Worm (Caenorhabditis elegans) whole organism, L4 larva: ENCODE results near the gene C40C9.4.
A peak's percentile ranks its signal among the peaks of the same experiment; 100 is the strongest.

Experiments
- D1046.2 ChIP-seq: fragments of 200-800 bp; sonication (Bioruptor generic); IDR thresholded peaks from 2 replicates; pipeline ENCODE4 v1.3.6; 2022; ENCODE audit warnings: missing genetic modification characterization, missing compliant biosample characterization
- F10B5.3 ChIP-seq: sonication (generic microtip); optimal IDR thresholded peaks from 2 replicates; lab custom pipeline; 2016; ENCODE audit warnings: mild to moderate bottlenecking, missing genetic modification characterization, missing compliant biosample characterization
- R02D3.7 ChIP-seq: fragments of 150-350 bp; sonication (generic microtip); optimal IDR thresholded peaks from 3 replicates; lab custom pipeline; 2014; ENCODE audit warnings: missing biosample characterization, missing genetic modification characterization
- Y5F2A.4 ChIP-seq: fragments of 200-800 bp; sonication (Bioruptor generic); optimal IDR thresholded peaks from 2 replicates; lab custom pipeline; 2018; ENCODE audit warnings: mild to moderate bottlenecking, missing genetic modification characterization, missing compliant biosample characterization
- ZK337.2 ChIP-seq: fragments of 200-800 bp; sonication (Bioruptor generic); IDR thresholded peaks from 2 replicates; pipeline ENCODE4 v1.3.6; 2022; ENCODE audit warnings: missing genetic modification reagents, missing genetic modification characterization, missing compliant biosample characterization
- ZK546.5 ChIP-seq, 2 experiments: sonication (generic microtip); optimal IDR thresholded peaks; 2 replicates each; lab custom pipeline; 2017; ENCODE audit warnings: missing biosample characterization in 2 of 2, missing genetic modification characterization in 2 of 2
- aha-1 ChIP-seq: fragments of 150-350 bp; peaks from one replicate; lab custom pipeline; 2014; ENCODE audit warnings: missing biosample characterization, missing genetic modification characterization
- aly-2 ChIP-seq: sonication (generic microtip); optimal IDR thresholded peaks from 2 replicates; lab custom pipeline; 2018; ENCODE audit warnings: missing biosample characterization, missing genetic modification characterization
- attf-4 ChIP-seq: sonication (generic microtip); optimal IDR thresholded peaks from 3 replicates; lab custom pipeline; 2017; ENCODE audit warnings: missing biosample characterization, missing genetic modification characterization
- ceh-20 ChIP-seq: fragments of 200-800 bp; sonication (Bioruptor generic); IDR thresholded peaks from 2 replicates; pipeline ENCODE4 v1.3.6; 2022; ENCODE audit warnings: missing genetic modification reagents, missing genetic modification characterization, missing compliant biosample characterization
- ceh-44 ChIP-seq: fragments of 200-800 bp; sonication (Bioruptor generic); IDR thresholded peaks from 2 replicates; pipeline ENCODE4 v1.3.6; 2022; ENCODE audit warnings: missing genetic modification reagents, missing genetic modification characterization, missing compliant biosample characterization
- ceh-62 ChIP-seq: sonication (generic microtip); optimal IDR thresholded peaks from 2 replicates; lab custom pipeline; 2017; ENCODE audit warnings: missing biosample characterization, missing genetic modification characterization
- daf-16 ChIP-seq, 3 experiments: sonication (generic microtip); optimal IDR thresholded peaks; 2 replicates each; lab custom pipeline; 2016 to 2017; ENCODE audit warnings: missing genetic modification characterization in 3 of 3, missing genetic modification reagents in 3 of 3, mild to moderate bottlenecking in 2 of 3, missing compliant biosample characterization in 2 of 3, missing biosample characterization in 1 of 3, moderate library complexity in 1 of 3
- dmd-6 ChIP-seq: fragments of 200-800 bp; sonication (Bioruptor generic); IDR thresholded peaks from 2 replicates; pipeline ENCODE4 v1.3.6; 2022; ENCODE audit warnings: missing genetic modification reagents, missing genetic modification characterization, missing compliant biosample characterization
- dpl-1 ChIP-seq: fragments of 150-350 bp; optimal IDR thresholded peaks from 2 replicates; lab custom pipeline; 2014; ENCODE audit warnings: missing biosample characterization, missing genetic modification reagents, missing genetic modification characterization
- hif-1 ChIP-seq, 2 experiments: sonication (generic microtip); optimal IDR thresholded peaks; 2 replicates each; lab custom pipeline; 2016 to 2017; ENCODE audit warnings: missing compliant biosample characterization in 2 of 2, missing genetic modification characterization in 2 of 2, missing genetic modification reagents in 2 of 2, missing genotype in 2 of 2, mild to moderate bottlenecking in 1 of 2
- hlh-11 ChIP-seq: fragments of 200-800 bp; sonication (Bioruptor generic); optimal IDR thresholded peaks from 2 replicates; lab custom pipeline; 2018; ENCODE audit warnings: mild to moderate bottlenecking, missing genetic modification characterization, missing compliant biosample characterization
- hlh-30 ChIP-seq: sonication (generic microtip); optimal IDR thresholded peaks from 2 replicates; lab custom pipeline; 2017; ENCODE audit warnings: antibody characterized with exemption, mild to moderate bottlenecking, missing genetic modification characterization, missing compliant biosample characterization; ENCODE audit not compliant: insufficient read depth
- lin-1 ChIP-seq: fragments of 200-800 bp; sonication (Bioruptor generic); IDR thresholded peaks from 2 replicates; pipeline ENCODE4 v1.3.6; 2022; ENCODE audit warnings: missing genetic modification reagents, missing genetic modification characterization, missing compliant biosample characterization
- lin-15B ChIP-seq: fragments of 150-350 bp; sonication (generic microtip); optimal IDR thresholded peaks from 3 replicates; lab custom pipeline; 2014; ENCODE audit warnings: missing biosample characterization, missing genetic modification characterization
- lin-29 ChIP-seq: fragments of 200-800 bp; sonication (Bioruptor generic); IDR thresholded peaks from 2 replicates; pipeline ENCODE4 v1.3.6; 2022; ENCODE audit warnings: missing genetic modification reagents, missing genetic modification characterization, missing compliant biosample characterization
- lin-38 ChIP-seq: fragments of 200-800 bp; sonication (Bioruptor generic); IDR thresholded peaks from 2 replicates; pipeline ENCODE4 v1.3.6; 2022; ENCODE audit warnings: missing genetic modification reagents, missing genetic modification characterization, missing compliant biosample characterization
- lin-39 ChIP-seq: fragments of 150-350 bp; optimal IDR thresholded peaks from 2 replicates; lab custom pipeline; 2014; ENCODE audit warnings: missing biosample characterization, missing genetic modification reagents, missing genetic modification characterization
- lir-3 ChIP-seq: sonication (generic microtip); optimal IDR thresholded peaks from 2 replicates; lab custom pipeline; 2016; ENCODE audit warnings: mild to moderate bottlenecking, missing genetic modification characterization, missing compliant biosample characterization
- madf-5 ChIP-seq, 2 experiments: fragments of 200-800 bp; sonication (Bioruptor generic); IDR thresholded peaks; 2 replicates each; pipeline ENCODE4 v1.3.6; 2022; ENCODE audit warnings: missing compliant biosample characterization in 2 of 2, missing genetic modification characterization in 2 of 2
- mep-1 ChIP-seq: fragments of 150-350 bp; sonication (generic microtip); optimal IDR thresholded peaks from 3 replicates; lab custom pipeline; 2014; ENCODE audit warnings: missing biosample characterization, missing genetic modification characterization
- mes-2 ChIP-seq: sonication (generic microtip); optimal IDR thresholded peaks from 2 replicates; lab custom pipeline; 2016; ENCODE audit warnings: missing genotype, mild to moderate bottlenecking, missing genetic modification characterization, missing compliant biosample characterization; ENCODE audit not compliant: poor library complexity, severe bottlenecking
- mxl-3 ChIP-seq: fragments of 200-800 bp; sonication (Bioruptor generic); optimal IDR thresholded peaks from 2 replicates; lab custom pipeline; 2018; ENCODE audit warnings: mild to moderate bottlenecking, missing genetic modification characterization, missing compliant biosample characterization
- nhr-11 ChIP-seq: fragments of 150-350 bp; optimal IDR thresholded peaks from 2 replicates; lab custom pipeline; 2014; ENCODE audit warnings: missing biosample characterization, missing genetic modification characterization
- nhr-111 ChIP-seq: fragments of 200-800 bp; sonication (Bioruptor generic); optimal IDR thresholded peaks from 2 replicates; lab custom pipeline; 2018; ENCODE audit warnings: mild to moderate bottlenecking, missing genetic modification characterization, missing compliant biosample characterization
- nhr-237 ChIP-seq: sonication (generic microtip); optimal IDR thresholded peaks from 2 replicates; lab custom pipeline; 2017; ENCODE audit warnings: missing biosample characterization, missing genetic modification characterization
- nhr-25 ChIP-seq: sonication (generic microtip); optimal IDR thresholded peaks from 2 replicates; lab custom pipeline; 2017; ENCODE audit warnings: missing genetic modification characterization, mild to moderate bottlenecking, missing compliant biosample characterization, antibody characterized with exemption, moderate library complexity, borderline replicate concordance; ENCODE audit not compliant: insufficient read depth
- nhr-41 ChIP-seq: fragments of 200-800 bp; sonication (Bioruptor generic); IDR thresholded peaks from 2 replicates; pipeline ENCODE4 v1.3.6; 2022; ENCODE audit warnings: missing genetic modification reagents, missing genetic modification characterization, missing compliant biosample characterization
- nhr-42 ChIP-seq: fragments of 200-800 bp; sonication (Bioruptor generic); IDR thresholded peaks from 2 replicates; pipeline ENCODE4 v1.3.6; 2022; ENCODE audit warnings: missing genetic modification characterization, missing compliant biosample characterization
- nhr-48 ChIP-seq: sonication (generic microtip); optimal IDR thresholded peaks from 2 replicates; lab custom pipeline; 2016; ENCODE audit warnings: mild to moderate bottlenecking, missing genetic modification characterization, missing compliant biosample characterization
- rbr-2 ChIP-seq: sonication (generic microtip); optimal IDR thresholded peaks from 2 replicates; lab custom pipeline; 2016; ENCODE audit warnings: missing genotype, missing genetic modification characterization, missing compliant biosample characterization
- set-16 ChIP-seq: fragments of 200-800 bp; sonication (Bioruptor generic); IDR thresholded peaks from 2 replicates; pipeline ENCODE4 v1.3.6; 2022; ENCODE audit warnings: missing genetic modification reagents, missing genetic modification characterization, missing compliant biosample characterization
- skn-1 ChIP-seq: fragments of 150-350 bp; optimal IDR thresholded peaks from 2 replicates; lab custom pipeline; 2014; ENCODE audit warnings: missing biosample characterization, missing genetic modification characterization
- snpc-4 ChIP-seq: fragments of 150-350 bp; optimal IDR thresholded peaks from 2 replicates; lab custom pipeline; 2014; ENCODE audit warnings: missing biosample characterization, missing genetic modification characterization
- tag-97 ChIP-seq: fragments of 200-800 bp; sonication (Bioruptor generic); IDR thresholded peaks from 2 replicates; pipeline ENCODE4 v1.3.6; 2022; ENCODE audit warnings: missing genetic modification characterization, missing compliant biosample characterization
- tra-1 ChIP-seq: fragments of 200-800 bp; sonication (Bioruptor generic); IDR thresholded peaks from 2 replicates; pipeline ENCODE4 v1.3.6; 2022; ENCODE audit warnings: missing genetic modification reagents, missing genetic modification characterization, missing compliant biosample characterization
- vab-7 ChIP-seq: fragments of 200-800 bp; sonication (Bioruptor generic); IDR thresholded peaks from 2 replicates; pipeline ENCODE4 v1.3.6; 2022; ENCODE audit warnings: missing genetic modification reagents, missing genetic modification characterization, missing compliant biosample characterization
- zfp-3 ChIP-seq: fragments of 200-800 bp; sonication (Bioruptor generic); conservative IDR thresholded peaks from 2 replicates; pipeline ENCODE4 v1.3.6; 2022; ENCODE audit warnings: missing genetic modification reagents, missing genetic modification characterization, missing compliant biosample characterization
- zip-11 ChIP-seq: fragments of 200-800 bp; sonication (Bioruptor generic); IDR thresholded peaks from 2 replicates; pipeline ENCODE4 v1.3.6; 2022; ENCODE audit warnings: missing genetic modification characterization, missing compliant biosample characterization
- ztf-11 ChIP-seq: fragments of 150-350 bp; optimal IDR thresholded peaks from 2 replicates; lab custom pipeline; 2014; ENCODE audit warnings: missing biosample characterization, missing genetic modification characterization
- ztf-7 ChIP-seq: fragments of 150-350 bp; optimal IDR thresholded peaks from 2 replicates; lab custom pipeline; 2014; ENCODE audit warnings: missing biosample characterization, missing genetic modification characterization

Gene C40C9.4

ce11 chrX:13650799-13651198 lies at the start of gene C40C9.4:
Gene C40C9.4, plus strand, starts transcription at chrX:13651099.
- TF ChIP-seq R02D3.7 (tag; lab: Kevin White, UChicago) (no peak), ceh-44 (GFP tag; lab: Robert Waterston, UW) (no peak), ztf-11 (tag; lab: Kevin White, UChicago) (no peak), mep-1 (tag; lab: Kevin White, UChicago) (no peak), nhr-42 (GFP tag; lab: Robert Waterston, UW) (no peak), attf-4 (no peak), ceh-20 (GFP tag; lab: Robert Waterston, UW) (no peak), lin-29 (GFP tag; lab: Robert Waterston, UW) (no peak), tag-97 (GFP tag; lab: Robert Waterston, UW) (no peak), dmd-6 (GFP tag; lab: Robert Waterston, UW) (no peak), ceh-62 (tag; lab: Kevin White, UChicago) (no peak), hlh-11 (tag; lab: Kevin White, UChicago) (no peak), vab-7 (GFP tag; lab: Robert Waterston, UW) (no peak), madf-5 (GFP tag; IDR thresholded peaks at IDR 0.05; lab: Robert Waterston, UW) (no peak), D1046.2 (GFP tag; lab: Robert Waterston, UW) (no peak), lin-1 (GFP tag; lab: Robert Waterston, UW) (no peak), aly-2 (tag; lab: Kevin White, UChicago) (no peak)

ce11 chrX:13603826-13604225 lies 47.1 kb upstream of the C40C9.4 start, which contains the start of gene F54B11.8:
Gene F54B11.8, minus strand, starts transcription at chrX:13603926.
- TF ChIP-seq lin-39: no peak
- TF ChIP-seq ceh-62 (tag; lab: Kevin White, UChicago): no peak
- TF ChIP-seq mxl-3 (GFP tag; lab: Kevin White, UChicago): peak; percentile 8
- no peak for TF ChIP-seq Y5F2A.4
- TF ChIP-seq zfp-3 (GFP tag; lab: Robert Waterston, UW): no peak
- no peak for TF ChIP-seq aly-2 (tag; lab: Kevin White, UChicago)
- no peak for TF ChIP-seq ztf-7
- no peak for TF ChIP-seq nhr-48 (tag; lab: Kevin White, UChicago)
- no peak for TF ChIP-seq skn-1 (tag; lab: Kevin White, UChicago)
- TF ChIP-seq set-16 (GFP tag; lab: Robert Waterston, UW): no peak
- TF ChIP-seq tra-1 (GFP tag; lab: Robert Waterston, UW): no peak
- TF ChIP-seq hlh-30: peak; percentile 73

- TF ChIP-seq mep-1 (tag; lab: Kevin White, UChicago): no peak
- no peak for TF ChIP-seq zip-11
- no peak for TF ChIP-seq lir-3
- peak; percentile 13; the same call in 1 of the 2 replicates for TF ChIP-seq set-16 (GFP tag; lab: Robert Waterston, UW)
- TF ChIP-seq nhr-42 (GFP tag; lab: Robert Waterston, UW): no peak
- peak; percentile 56 for TF ChIP-seq nhr-11 (tag; lab: Kevin White, UChicago)
- TF ChIP-seq nhr-41 (GFP tag; lab: Robert Waterston, UW): no peak
- peak; percentile 41 for TF ChIP-seq aha-1 (tag; lab: Kevin White, UChicago)
- no peak for TF ChIP-seq hlh-30
- TF ChIP-seq snpc-4 (tag; lab: Kevin White, UChicago): no peak
- no peak for TF ChIP-seq nhr-111 (GFP tag; lab: Kevin White, UChicago)
- TF ChIP-seq dpl-1: no peak
- no peak for TF ChIP-seq hif-1 (tag; optimal IDR thresholded peaks at IDR 0.05; lab: Kevin White, UChicago)
- no peak for TF ChIP-seq rbr-2
- no peak for TF ChIP-seq nhr-237 (tag; lab: Kevin White, UChicago)
- TF ChIP-seq lin-38 (GFP tag; lab: Robert Waterston, UW): no peak
- no peak for TF ChIP-seq mes-2 (tag; lab: Kevin White, UChicago)
- TF ChIP-seq F10B5.3: no peak
- no peak for TF ChIP-seq ZK546.5 (tag; optimal IDR thresholded peaks at IDR 0.05; lab: Kevin White, UChicago)
- TF ChIP-seq ZK337.2 (GFP tag; lab: Robert Waterston, UW): no peak
- no peak for TF ChIP-seq lin-15B
- TF ChIP-seq ceh-20 (GFP tag; lab: Robert Waterston, UW): no peak
- no peak for TF ChIP-seq nhr-25 (tag; lab: Kevin White, UChicago)
- TF ChIP-seq daf-16 (GFP tag; optimal IDR thresholded peaks at IDR 0.05; lab: Kevin White, UChicago): peak in 1 of 2 experiments; percentile 28
- no peak for TF ChIP-seq daf-16 (tag; optimal IDR thresholded peaks at IDR 0.05; lab: Kevin White, UChicago)
- TF ChIP-seq aly-2 (tag; lab: Kevin White, UChicago): no peak
Measured at ce11 chrX:13604946-13605617, 45.8 kb upstream of the C40C9.4 start, which contains the start of gene F54B11.9. Gene F54B11.9, plus strand, starts transcription at chrX:13605567.
